Worm (Caenorhabditis elegans): ENCODE data around the gene kcmf-1.

DNA sequence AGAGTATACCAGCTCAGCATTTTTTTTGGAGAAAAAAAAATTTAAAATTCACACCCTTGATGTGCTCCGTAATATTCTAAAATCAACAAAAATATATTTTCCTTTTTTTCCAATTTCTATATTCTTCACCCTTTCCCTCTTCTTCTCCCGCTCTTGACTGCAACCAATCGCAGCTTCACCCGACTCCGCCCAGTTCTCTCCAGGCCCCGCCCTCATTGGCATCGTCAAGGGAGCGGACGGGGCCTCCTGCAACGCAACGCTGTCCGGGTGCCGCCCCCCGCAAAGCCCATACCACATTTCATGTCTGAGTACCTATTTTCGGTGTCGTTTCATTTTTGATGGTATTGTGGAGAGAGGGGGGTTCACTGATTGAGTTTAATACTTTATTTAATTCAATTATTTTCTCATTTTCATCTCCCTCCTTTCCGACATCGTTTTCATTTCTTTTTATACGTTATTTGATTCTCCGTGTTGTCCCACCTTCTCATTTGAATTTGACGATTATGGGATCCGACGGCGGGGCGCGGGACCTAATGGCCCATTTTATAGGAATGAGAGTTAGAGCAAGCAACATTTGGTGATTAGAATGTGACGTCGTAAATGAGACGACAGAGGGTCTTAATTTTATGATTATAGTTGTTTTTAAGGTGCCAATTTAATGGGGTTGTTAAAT lies 16.9 kb upstream of the kcmf-1 start:
- TF ChIP-seq him-1 (tag; optimal IDR thresholded peaks at IDR 0.05) (no peak), W03F9.2 (tag; optimal IDR thresholded peaks at IDR 0.05) (no peak), dao-5 (tag; optimal IDR thresholded peaks at IDR 0.05) (no peak)

All from whole organism, L4/young adult.